Worm (Caenorhabditis elegans) whole organism, early embryonic: ENCODE data around the gene mlt-3.

ENCODE experiments used
- B0310.2 ChIP-seq: sonication (generic microtip); optimal IDR thresholded peaks from 2 replicates; lab custom pipeline; 2016; ENCODE audit warnings: mild to moderate bottlenecking, missing genetic modification characterization, missing compliant biosample characterization
- F13C5.2 ChIP-seq: sonication (generic microtip); optimal IDR thresholded peaks from 2 replicates; lab custom pipeline; 2017; ENCODE audit warnings: mild to moderate bottlenecking, missing genetic modification characterization, inconsistent platforms, missing compliant biosample characterization
- aly-1 ChIP-seq: sonication (generic microtip); optimal IDR thresholded peaks from 2 replicates; lab custom pipeline; 2016; ENCODE audit warnings: missing genetic modification characterization, missing compliant biosample characterization
- ama-1 ChIP-seq: fragments of 150-350 bp; optimal IDR thresholded peaks from 2 replicates; lab custom pipeline; 2014
- ceh-13 ChIP-seq: fragments of 200-800 bp; sonication (Bioruptor generic); optimal IDR thresholded peaks from 2 replicates; lab custom pipeline; 2018; ENCODE audit warnings: mild to moderate bottlenecking, missing genetic modification characterization, missing compliant biosample characterization
- ceh-36 ChIP-seq: sonication (generic microtip); optimal IDR thresholded peaks from 2 replicates; lab custom pipeline; 2016; ENCODE audit warnings: missing genetic modification characterization, inconsistent platforms, missing compliant biosample characterization
- ets-7 ChIP-seq: sonication (generic microtip); optimal IDR thresholded peaks from 2 replicates; lab custom pipeline; 2016; ENCODE audit warnings: missing genotype, missing genetic modification characterization, missing compliant biosample characterization
- flt-1 ChIP-seq: fragments of 200-800 bp; sonication (Bioruptor generic); IDR thresholded peaks from 2 replicates; pipeline ENCODE4 v1.3.6; 2022; ENCODE audit warnings: missing genetic modification characterization, missing compliant biosample characterization
- hmbx-1 ChIP-seq: sonication (generic microtip); optimal IDR thresholded peaks from 2 replicates; lab custom pipeline; 2016; ENCODE audit warnings: mild to moderate bottlenecking, missing genetic modification characterization, missing compliant biosample characterization
- hmg-4 ChIP-seq: fragments of 200-800 bp; sonication (Bioruptor generic); optimal IDR thresholded peaks from 2 replicates; lab custom pipeline; 2018; ENCODE audit warnings: mild to moderate bottlenecking, missing genetic modification characterization, missing compliant biosample characterization
- hnd-1 ChIP-seq: sonication (generic microtip); optimal IDR thresholded peaks from 2 replicates; lab custom pipeline; 2016; ENCODE audit warnings: missing genetic modification characterization, missing compliant biosample characterization
- pes-1 ChIP-seq: fragments of 200-800 bp; sonication (Bioruptor generic); IDR thresholded peaks from 2 replicates; pipeline ENCODE4 v1.3.6; 2022; ENCODE audit warnings: missing genetic modification reagents, missing genetic modification characterization, missing compliant biosample characterization
- scrt-1 ChIP-seq: fragments of 200-800 bp; sonication (Bioruptor generic); IDR thresholded peaks from 2 replicates; pipeline ENCODE4 v1.3.6; 2022; ENCODE audit warnings: missing genetic modification characterization, missing compliant biosample characterization
- sea-1 ChIP-seq: fragments of 200-800 bp; sonication (Bioruptor generic); conservative IDR thresholded peaks from 2 replicates; pipeline ENCODE4 v1.3.6; 2022; ENCODE audit warnings: missing genetic modification characterization, missing compliant biosample characterization
- tbx-11 ChIP-seq: fragments of 200-800 bp; sonication (Bioruptor generic); IDR thresholded peaks from 2 replicates; pipeline ENCODE4 v1.3.6; 2022; ENCODE audit warnings: missing genetic modification characterization, missing compliant biosample characterization
- tbx-37 ChIP-seq: fragments of 200-800 bp; sonication (Bioruptor generic); conservative IDR thresholded peaks from 2 replicates; pipeline ENCODE4 v1.3.6; 2022; ENCODE audit warnings: missing genetic modification reagents, missing genetic modification characterization, missing compliant biosample characterization
- tra-4 ChIP-seq: sonication (generic microtip); optimal IDR thresholded peaks from 2 replicates; lab custom pipeline; 2017; ENCODE audit warnings: missing genetic modification characterization, missing compliant biosample characterization

mlt-3 gene

DNA sequence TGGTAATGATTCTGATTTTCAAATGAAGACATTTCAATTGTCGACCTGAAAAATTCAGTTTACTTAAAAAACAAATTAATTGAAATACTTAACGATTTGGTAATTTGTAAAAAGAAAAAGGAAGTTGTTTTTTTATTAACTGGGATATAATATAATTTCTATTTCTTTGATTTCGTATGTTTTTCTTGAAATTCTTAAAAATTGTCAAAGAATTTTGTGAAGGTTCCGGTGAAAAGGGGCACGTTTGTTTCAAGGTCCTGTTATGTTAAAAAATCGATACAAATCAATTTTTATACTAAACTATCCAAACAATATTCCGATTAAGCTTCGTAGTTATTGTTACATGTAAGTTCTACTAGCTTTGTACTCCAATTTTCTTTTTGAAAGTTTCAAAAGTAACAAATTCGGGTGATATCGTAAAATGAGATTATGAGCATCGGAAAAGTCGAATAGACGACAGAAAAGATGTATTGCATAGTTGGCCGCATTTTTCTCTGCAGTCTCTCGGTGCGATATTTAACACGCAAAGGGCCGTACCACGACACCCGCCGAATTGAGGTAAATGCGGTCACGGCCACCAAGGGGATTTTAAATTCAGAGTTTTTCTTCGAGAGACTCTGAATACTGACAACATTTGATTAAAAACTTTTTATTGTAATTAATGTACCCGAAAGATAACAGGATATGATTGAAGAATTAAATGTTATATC, 32.4 kb upstream of the mlt-3 start, which contains the start of gene Y39C12A.9:
TSS of gene Y39C12A.9 (minus strand) at position 51 of the 710 bp plus-strand sequence.
- TF ChIP-seq hnd-1 (tag; lab: Kevin White, UChicago), result no peak
- TF ChIP-seq sea-1, result no peak
- no peak for TF ChIP-seq scrt-1
- no peak for TF ChIP-seq tbx-37 (GFP tag; lab: Robert Waterston, UW)
- TF ChIP-seq ceh-36 (tag; lab: Kevin White, UChicago), result no peak
- TF ChIP-seq ceh-13 (GFP tag; lab: Kevin White, UChicago), result no peak
- TF ChIP-seq F13C5.2, result no peak
- TF ChIP-seq tra-4 (tag; lab: Kevin White, UChicago), result no peak
- no peak for TF ChIP-seq ama-1 (lab: Kevin White, UChicago)
- TF ChIP-seq pes-1 (GFP tag; lab: Robert Waterston, UW), result no peak
- TF ChIP-seq aly-1 (tag; lab: Kevin White, UChicago), result no peak
- TF ChIP-seq tbx-11 (GFP tag; lab: Robert Waterston, UW), result no peak
- no peak for TF ChIP-seq B0310.2 (tag; lab: Kevin White, UChicago)
- no peak for TF ChIP-seq hmg-4
- TF ChIP-seq hmbx-1 (tag; lab: Kevin White, UChicago), result no peak
- no peak for TF ChIP-seq ets-7

DNA sequence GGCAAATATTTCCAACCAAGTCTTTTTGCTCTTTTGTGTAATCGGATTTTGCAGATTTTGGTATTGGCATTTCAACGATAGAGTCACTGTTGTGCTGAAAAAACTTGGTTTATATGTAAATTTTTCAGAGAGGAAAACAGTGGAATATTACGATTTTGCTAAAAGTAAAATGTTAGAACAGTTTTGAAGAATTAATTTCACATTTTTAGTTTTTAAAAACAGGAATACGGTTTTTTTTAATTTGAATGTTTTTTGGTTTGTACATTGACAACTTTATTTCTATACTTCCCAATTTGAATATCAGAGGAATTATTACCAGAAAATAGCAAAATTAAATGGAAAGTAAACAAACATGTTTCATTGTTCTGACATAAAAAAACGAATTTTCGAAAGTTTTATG, 25.7 kb upstream of the mlt-3 start, which contains the start of gene dnj-26:
TSS of gene dnj-26 (minus strand) at position 101 of the 400 bp plus-strand sequence.
- TF ChIP-seq sea-1, result no peak
- no peak for TF ChIP-seq ets-7
- TF ChIP-seq flt-1 (GFP tag; lab: Robert Waterston, UW), result no peak
- TF ChIP-seq hnd-1 (tag; lab: Kevin White, UChicago), result no peak
- TF ChIP-seq tra-4 (tag; lab: Kevin White, UChicago), result no peak
- TF ChIP-seq ceh-36 (tag; lab: Kevin White, UChicago), result no peak
- no peak for TF ChIP-seq hmg-4
- no peak for TF ChIP-seq tbx-11 (GFP tag; lab: Robert Waterston, UW)
- no peak for TF ChIP-seq tbx-37 (GFP tag; lab: Robert Waterston, UW)
- TF ChIP-seq pes-1 (GFP tag; lab: Robert Waterston, UW), result no peak
- TF ChIP-seq scrt-1, result no peak
- TF ChIP-seq hmbx-1 (tag; lab: Kevin White, UChicago), result no peak
- no peak for TF ChIP-seq aly-1 (tag; lab: Kevin White, UChicago)
- TF ChIP-seq F13C5.2, result no peak

ce11 chrIV:12244706-12245105, 17.8 kb upstream of the mlt-3 start, which contains the start of gene sre-15:
sre-15 (minus strand) TSS chrIV:12244806.
- TF ChIP-seq F13C5.2 (no peak), scrt-1 (no peak), hmg-4 (no peak), aly-1 (tag; lab: Kevin White, UChicago) (no peak), ama-1 (lab: Kevin White, UChicago) (no peak), tbx-11 (GFP tag; lab: Robert Waterston, UW) (no peak), ets-7 (no peak), sea-1 (no peak), hnd-1 (tag; lab: Kevin White, UChicago) (no peak), hmbx-1 (tag; lab: Kevin White, UChicago) (no peak), ceh-36 (tag; lab: Kevin White, UChicago) (no peak), flt-1 (GFP tag; lab: Robert Waterston, UW) (no peak), tbx-37 (GFP tag; lab: Robert Waterston, UW) (no peak), B0310.2 (tag; lab: Kevin White, UChicago) (no peak), pes-1 (GFP tag; lab: Robert Waterston, UW) (no peak), ceh-13 (GFP tag; lab: Kevin White, UChicago) (no peak), tra-4 (tag; lab: Kevin White, UChicago) (no peak)

DNA sequence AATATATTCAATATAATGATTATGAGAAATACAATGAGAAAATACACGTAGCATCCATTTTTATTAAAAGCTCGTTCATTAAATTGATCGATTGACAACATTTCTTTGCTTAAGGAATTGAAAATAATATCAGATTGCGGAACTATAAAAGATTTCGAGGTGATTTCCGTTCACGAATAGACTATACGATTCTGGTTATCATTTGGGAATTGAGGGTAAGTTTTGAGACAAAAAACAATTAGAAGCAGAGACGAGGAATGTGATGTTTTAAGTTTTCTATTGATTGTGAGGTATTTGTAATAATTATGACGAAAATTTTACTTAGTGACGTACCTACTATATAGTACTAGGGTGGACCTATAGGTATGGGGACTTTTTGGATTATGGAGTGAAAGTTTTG, 11.9 kb upstream of the mlt-3 start, which contains the start of gene sre-19:
TSS of gene sre-19 (minus strand) at position 101 of the 400 bp plus-strand sequence.
- TF ChIP-seq ets-7 (no peak), hmg-4 (no peak), ceh-13 (GFP tag; lab: Kevin White, UChicago) (no peak), aly-1 (tag; lab: Kevin White, UChicago) (no peak), scrt-1 (no peak), F13C5.2 (no peak)

- TF ChIP-seq sea-1 (no peak), aly-1 (tag; lab: Kevin White, UChicago) (no peak), ceh-13 (GFP tag; lab: Kevin White, UChicago) (no peak), scrt-1 (no peak)
Measured at ce11 chrIV:12236011-12236410, 9.1 kb upstream of the mlt-3 start, which contains the start of gene sre-16. sre-16 (minus strand) TSS chrIV:12236111.

ce11 chrIV:12229679-12230078, 2.8 kb upstream of the mlt-3 start, which contains the start of gene sre-18:
sre-18 (minus strand) TSS chrIV:12229779.
- TF ChIP-seq F13C5.2 (no peak), ama-1 (lab: Kevin White, UChicago) (no peak), hnd-1 (tag; lab: Kevin White, UChicago) (no peak), sea-1 (no peak), hmg-4 (no peak), tbx-11 (GFP tag; lab: Robert Waterston, UW) (no peak), scrt-1 (no peak)

DNA sequence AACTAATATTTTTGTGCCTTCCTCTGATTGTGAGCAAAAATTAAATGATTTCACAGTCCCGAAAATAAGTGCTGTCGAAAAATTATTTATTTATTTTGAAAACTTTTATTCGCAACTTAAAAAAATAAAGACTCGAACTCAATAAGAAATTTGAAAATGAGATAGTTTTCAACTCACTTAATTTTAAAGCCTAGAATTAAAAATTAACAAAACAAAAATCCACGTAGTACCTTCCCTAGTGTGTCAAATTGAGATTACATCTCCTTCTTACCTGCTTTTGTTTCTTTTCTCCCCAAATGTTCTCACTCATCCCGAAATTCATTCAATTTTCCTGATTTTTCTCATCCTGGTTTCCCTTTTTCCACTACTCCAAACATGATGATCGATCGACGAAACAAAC, 7.6 kb downstream of the mlt-3 start, which contains the start of gene F35G2.5:
TSS of gene F35G2.5 (plus strand) at position 301 of the 400 bp plus-strand sequence.
- TF ChIP-seq hmbx-1 (tag; lab: Kevin White, UChicago) (no peak), tra-4 (tag; lab: Kevin White, UChicago) (no peak), scrt-1 (no peak), pes-1 (GFP tag; lab: Robert Waterston, UW) (no peak), ets-7 (no peak), hnd-1 (tag; lab: Kevin White, UChicago) (no peak), hmg-4 (no peak), sea-1 (no peak), B0310.2 (tag; lab: Kevin White, UChicago) (no peak), F13C5.2 (no peak), flt-1 (GFP tag; lab: Robert Waterston, UW) (no peak), ceh-13 (GFP tag; lab: Kevin White, UChicago) (no peak), aly-1 (tag; lab: Kevin White, UChicago) (no peak)
